Fruit fly (Drosophila melanogaster): ENCODE results near the gene CG18530.

dm6 chr3R:12666206-12666834, 33.2 kb downstream of the CG18530 start:
- TF ChIP-seq Snoo (tag; optimal IDR thresholded peaks at IDR 0.05) (no peak), gl (tag; optimal IDR thresholded peaks at IDR 0.05) (no peak), CG32121 (GFP tag; IDR thresholded peaks at IDR 0.05) (no peak), CG13204 (GFP tag; optimal IDR thresholded peaks at IDR 0.05) (no peak), CG17806 (tag; optimal IDR thresholded peaks at IDR 0.05) (no peak), CG14655 (GFP tag; optimal IDR thresholded peaks at IDR 0.05) (no peak)
